Worm (Caenorhabditis elegans) whole organism, L2 larva: ENCODE results near the gene F19C6.5.

Source experiments
- alr-1 ChIP-seq: fragments of 150-350 bp; optimal IDR thresholded peaks from 2 replicates; lab custom pipeline; 2014; ENCODE audit warnings: missing biosample characterization, missing genetic modification characterization
- ama-1 ChIP-seq: fragments of 150-350 bp; optimal IDR thresholded peaks from 2 replicates; lab custom pipeline; 2018; ENCODE audit warnings: inconsistent platforms
- ceh-82 ChIP-seq: fragments of 150-350 bp; optimal IDR thresholded peaks from 2 replicates; lab custom pipeline; 2014; ENCODE audit warnings: missing biosample characterization, missing genetic modification characterization
- crh-2 ChIP-seq: sonication (generic microtip); optimal IDR thresholded peaks from 2 replicates; lab custom pipeline; 2017; ENCODE audit warnings: missing biosample characterization, missing genetic modification characterization
- lin-13 ChIP-seq: fragments of 150-350 bp; optimal IDR thresholded peaks from 2 replicates; lab custom pipeline; 2014; ENCODE audit warnings: missing biosample characterization, missing genetic modification reagents, missing genetic modification characterization
- mdl-1 ChIP-seq, 2 experiments: fragments of 150-350 bp in 1 of 2; sonication (generic microtip) in 1 of 2; optimal IDR thresholded peaks; 2 replicates each; lab custom pipeline; 2017; ENCODE audit warnings: missing biosample characterization in 2 of 2, missing genetic modification characterization in 2 of 2
- peb-1 ChIP-seq: fragments of 150-350 bp; optimal IDR thresholded peaks from 2 replicates; lab custom pipeline; 2014; ENCODE audit warnings: missing biosample characterization, missing genetic modification characterization
- unc-62 ChIP-seq: fragments of 150-350 bp; optimal IDR thresholded peaks from 2 replicates; lab custom pipeline; 2014; ENCODE audit warnings: missing biosample characterization, missing genetic modification reagents, missing genetic modification characterization
- ztf-4 ChIP-seq: fragments of 150-350 bp; optimal IDR thresholded peaks from 2 replicates; lab custom pipeline; 2014; ENCODE audit warnings: missing biosample characterization, missing genetic modification characterization

ce11 chrX:9938091-9938490 lies 46.6 kb downstream of the F19C6.5 start:
- no peak for TF ChIP-seq ama-1
- TF ChIP-seq lin-13, result no peak
- no peak for TF ChIP-seq peb-1 (tag; lab: Kevin White, UChicago)
- no peak for TF ChIP-seq crh-2 (tag; lab: Kevin White, UChicago)
- TF ChIP-seq mdl-1 (tag; optimal IDR thresholded peaks at IDR 0.05; lab: Kevin White, UChicago), result no peak
- TF ChIP-seq unc-62, result no peak
- no peak for TF ChIP-seq alr-1 (tag; lab: Kevin White, UChicago)
- no peak for TF ChIP-seq ceh-82 (tag; lab: Kevin White, UChicago)
- TF ChIP-seq ztf-4 (tag; lab: Kevin White, UChicago), result no peak
